Worm (Caenorhabditis elegans): ENCODE results near the gene ptr-1.

Gene ptr-1

ce11 chrV:9146196-9146595 lies 35.3 kb downstream of the ptr-1 start:
- TF ChIP-seq elt-2 (tag; optimal IDR thresholded peaks at IDR 0.05) (peak; percentile 19), hlh-15 (tag; optimal IDR thresholded peaks at IDR 0.05) (no peak), nhr-232 (tag; optimal IDR thresholded peaks at IDR 0.05) (no peak), fkh-6 (tag; optimal IDR thresholded peaks at IDR 0.05) (no peak)

- TF ChIP-seq ama-1 (optimal IDR thresholded peaks at IDR 0.05), result no peak
- TF ChIP-seq lim-6 (tag; optimal IDR thresholded peaks at IDR 0.05), result no peak
- no peak for TF ChIP-seq pros-1 (tag; optimal IDR thresholded peaks at IDR 0.05)
- TF ChIP-seq ceh-30 (tag; optimal IDR thresholded peaks at IDR 0.05), result no peak
- TF ChIP-seq ceh-48 (tag; optimal IDR thresholded peaks at IDR 0.05), result no peak
- no peak for TF ChIP-seq ceh-14 (tag; optimal IDR thresholded peaks at IDR 0.05)
- TF ChIP-seq ttx-3 (tag; optimal IDR thresholded peaks at IDR 0.05), result no peak
- TF ChIP-seq ceh-2 (tag; optimal IDR thresholded peaks at IDR 0.05), result no peak
- TF ChIP-seq pha-2 (tag; optimal IDR thresholded peaks at IDR 0.05), result no peak
- no peak for TF ChIP-seq ceh-34 (tag; optimal IDR thresholded peaks at IDR 0.05)
- no peak for TF ChIP-seq fkh-6 (tag; optimal IDR thresholded peaks at IDR 0.05)
Measured at ce11 chrV:9143896-9144295, 37.6 kb downstream of the ptr-1 start.

- TF ChIP-seq ztf-16 (tag; optimal IDR thresholded peaks at IDR 0.05) (no peak), tbx-7 (tag; optimal IDR thresholded peaks at IDR 0.05) (no peak), ref-2 (tag; optimal IDR thresholded peaks at IDR 0.05) (no peak), ceh-34 (tag; optimal IDR thresholded peaks at IDR 0.05) (no peak), unc-86 (tag; optimal IDR thresholded peaks at IDR 0.05) (no peak), ceh-19 (GFP tag; optimal IDR thresholded peaks at IDR 0.05) (no peak), nhr-232 (tag; optimal IDR thresholded peaks at IDR 0.05) (no peak), sdc-2 (tag; optimal IDR thresholded peaks at IDR 0.05) (no peak), C38D4.7 (GFP tag; optimal IDR thresholded peaks at IDR 0.05) (no peak), pax-1 (tag; optimal IDR thresholded peaks at IDR 0.05) (no peak), dve-1 (tag; optimal IDR thresholded peaks at IDR 0.05) (no peak), pat-9 (tag; optimal IDR thresholded peaks at IDR 0.05) (no peak), ceh-6 (GFP tag; optimal IDR thresholded peaks at IDR 0.05) (no peak), pha-4 (tag; optimal IDR thresholded peaks at IDR 0.05) (no peak), hlh-6 (tag; optimal IDR thresholded peaks at IDR 0.05) (no peak), fkh-10 (GFP tag; optimal IDR thresholded peaks at IDR 0.05) (no peak), odd-2 (tag; optimal IDR thresholded peaks at IDR 0.05) (no peak), Y22D7AL.16 (tag; optimal IDR thresholded peaks at IDR 0.05) (no peak), hlh-15 (tag; optimal IDR thresholded peaks at IDR 0.05) (no peak)
Measured at ce11 chrV:9141297-9141696, 40.2 kb downstream of the ptr-1 start, which contains the start of gene pitr-3. pitr-3 (minus strand) TSS chrV:9141397.

- no peak for TF ChIP-seq ceh-9 (tag; optimal IDR thresholded peaks at IDR 0.05)
- no peak for TF ChIP-seq ceh-22 (tag; optimal IDR thresholded peaks at IDR 0.05)
- TF ChIP-seq pha-4 (tag; optimal IDR thresholded peaks at IDR 0.05), result no peak
- no peak for TF ChIP-seq lim-6 (tag; optimal IDR thresholded peaks at IDR 0.05)
- no peak for TF ChIP-seq hlh-6 (tag; optimal IDR thresholded peaks at IDR 0.05)
- TF ChIP-seq C08G9.2 (tag; optimal IDR thresholded peaks at IDR 0.05), result no peak
- TF ChIP-seq Y22D7AL.16 (tag; optimal IDR thresholded peaks at IDR 0.05), result no peak
- no peak for TF ChIP-seq mec-3 (tag; optimal IDR thresholded peaks at IDR 0.05; ENCODE audit: borderline replicate concordance)
- no peak for TF ChIP-seq ceh-31 (tag; optimal IDR thresholded peaks at IDR 0.05)
- TF ChIP-seq fkh-10 (GFP tag; optimal IDR thresholded peaks at IDR 0.05), result no peak
- TF ChIP-seq C38D4.7 (GFP tag; optimal IDR thresholded peaks at IDR 0.05), result no peak
Measured at ce11 chrV:9137618-9138017, 43.9 kb downstream of the ptr-1 start, which contains the start of gene pitr-2. pitr-2 (minus strand) TSS chrV:9137718.

DNA sequence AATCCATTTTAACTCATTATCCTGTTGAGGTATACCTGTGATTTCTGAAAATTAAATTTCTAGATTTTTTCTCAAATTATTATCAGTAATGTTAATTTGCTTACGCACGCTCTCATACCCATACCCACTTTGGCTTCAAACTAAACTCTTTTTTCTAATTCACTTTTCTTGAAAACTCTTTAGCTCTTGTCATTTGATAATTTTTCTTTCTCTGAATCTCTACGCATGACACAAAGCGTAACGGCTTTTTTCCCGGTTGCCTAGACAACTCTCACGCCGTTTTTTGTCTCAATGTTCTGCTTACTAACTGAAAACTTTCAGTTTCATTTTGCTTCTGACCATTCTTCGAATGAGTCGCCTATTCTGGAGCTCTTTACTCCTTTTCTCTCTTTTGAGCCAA lies 47.6 kb downstream of the ptr-1 start, which contains the start of gene B0222.1:
TSS of gene B0222.1 (plus strand) at position 306 of the 400 bp plus-strand sequence.
- TF ChIP-seq F13H6.1 (tag; optimal IDR thresholded peaks at IDR 0.05), result no peak
- TF ChIP-seq ttx-3 (tag; optimal IDR thresholded peaks at IDR 0.05), result no peak
- TF ChIP-seq hlh-8 (tag; optimal IDR thresholded peaks at IDR 0.05), result no peak
- TF ChIP-seq pax-1 (tag; optimal IDR thresholded peaks at IDR 0.05), result no peak
- TF ChIP-seq lim-6 (tag; optimal IDR thresholded peaks at IDR 0.05), result no peak
- TF ChIP-seq ets-4 (tag; optimal IDR thresholded peaks at IDR 0.05), result no peak
- no peak for TF ChIP-seq ceh-9 (tag; optimal IDR thresholded peaks at IDR 0.05)
- TF ChIP-seq ama-1 (optimal IDR thresholded peaks at IDR 0.05), result no peak
